Worm (Caenorhabditis elegans): ENCODE results near the gene him-5.
"Not testable (repeated sequence)": the region's sequence is repeated elsewhere in the genome, so short reads cannot be mapped to it uniquely, and the experiment has no call there.

Gene him-5

DNA sequence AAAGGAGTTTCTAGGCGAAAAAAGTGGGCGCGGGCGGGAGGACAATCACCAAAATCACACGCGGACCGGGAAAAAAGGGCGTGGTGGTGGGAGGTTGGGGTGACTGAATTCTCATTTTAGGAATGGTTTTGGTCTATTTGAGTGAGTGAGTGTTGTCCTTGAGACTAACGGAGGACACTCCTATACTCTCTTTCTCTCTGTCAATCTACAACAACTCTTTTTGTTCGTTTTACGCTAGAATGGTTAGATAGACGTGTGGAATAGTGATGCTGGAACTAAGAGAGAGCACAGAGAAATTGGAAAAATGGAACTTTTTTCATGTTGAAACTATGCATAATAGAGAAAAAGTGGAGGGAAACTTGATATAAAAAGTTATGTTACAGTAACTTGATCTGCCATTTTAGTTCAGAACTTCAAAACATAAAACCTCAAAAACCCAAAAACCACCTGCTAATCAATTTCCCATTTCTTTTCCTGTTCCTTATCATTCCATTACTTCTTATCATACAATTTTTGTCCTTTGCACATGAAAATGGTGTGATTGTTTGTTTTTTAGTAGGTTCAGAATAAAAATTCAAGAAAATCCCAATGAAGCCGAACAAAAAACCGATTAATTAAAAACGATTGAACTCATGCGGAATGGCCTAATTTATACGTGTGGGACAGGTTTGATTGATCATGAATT, 44.7 kb downstream of the him-5 start:
- TF ChIP-seq nhr-43 (tag; optimal IDR thresholded peaks at IDR 0.05; ENCODE audit: poor library complexity, severe bottlenecking) (no peak), pqm-1 (tag; optimal IDR thresholded peaks at IDR 0.05) (peak; percentile 85), nhr-23 (tag; optimal IDR thresholded peaks at IDR 0.05) (no peak), egl-27 (tag; optimal IDR thresholded peaks at IDR 0.05) (no peak), pha-4 (tag; optimal IDR thresholded peaks at IDR 0.05) (peak; percentile 10), elt-2 (tag; optimal IDR thresholded peaks at IDR 0.05) (peak; percentile 78), ceh-28 (tag; optimal IDR thresholded peaks at IDR 0.05) (no peak), ztf-11 (tag; optimal IDR thresholded peaks at IDR 0.05) (no peak), R02D3.7 (tag; optimal IDR thresholded peaks at IDR 0.05) (no peak), ztf-4 (tag; optimal IDR thresholded peaks at IDR 0.05) (no peak)

DNA sequence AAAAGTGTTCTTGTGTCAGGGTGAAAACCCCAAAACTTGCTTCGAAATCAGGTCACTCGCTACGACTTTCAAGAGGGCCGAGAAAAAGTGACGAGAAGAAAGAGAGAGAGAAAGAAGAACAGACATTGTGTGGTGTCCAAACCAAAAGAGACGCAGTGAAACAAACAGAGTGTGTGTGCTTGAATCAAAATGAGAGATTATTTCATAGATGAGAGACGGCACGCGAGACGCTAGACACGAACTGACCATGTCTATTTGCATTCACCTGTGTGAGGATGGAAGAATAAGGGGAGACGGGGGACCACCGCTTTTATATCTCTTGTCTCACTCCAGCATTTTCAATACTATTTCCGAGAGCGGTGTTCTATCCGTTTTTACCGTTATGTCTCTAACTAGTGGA, 45.9 kb downstream of the him-5 start:
- peak; percentile 93 for TF ChIP-seq pha-4 (tag; optimal IDR thresholded peaks at IDR 0.05)
- TF ChIP-seq ceh-9 (tag; optimal IDR thresholded peaks at IDR 0.05), result no peak
- TF ChIP-seq snpc-4 (tag; optimal IDR thresholded peaks at IDR 0.05), result peak; percentile 49
- TF ChIP-seq ceh-28 (tag; optimal IDR thresholded peaks at IDR 0.05), result peak; percentile 17
- no peak for TF ChIP-seq ceh-82 (tag; optimal IDR thresholded peaks at IDR 0.05)
- no peak for TF ChIP-seq zag-1 (tag; optimal IDR thresholded peaks at IDR 0.05)
- TF ChIP-seq nhr-237 (tag; optimal IDR thresholded peaks at IDR 0.05), result no peak
- no peak for TF ChIP-seq mml-1 (tag; optimal IDR thresholded peaks at IDR 0.05)
- TF ChIP-seq nfya-1 (tag; optimal IDR thresholded peaks at IDR 0.05; ENCODE audit: insufficient read depth), result peak; percentile 79
- no peak for TF ChIP-seq ztf-11 (tag; optimal IDR thresholded peaks at IDR 0.05)
- peak; percentile 33 for TF ChIP-seq nhr-43 (tag; optimal IDR thresholded peaks at IDR 0.05; ENCODE audit: poor library complexity, severe bottlenecking)
- no peak for TF ChIP-seq nhr-76 (tag; optimal IDR thresholded peaks at IDR 0.05)
- TF ChIP-seq nhr-28 (tag; optimal IDR thresholded peaks at IDR 0.05), result no peak
- TF ChIP-seq sea-2 (GFP tag; optimal IDR thresholded peaks at IDR 0.05), result no peak
- TF ChIP-seq nhr-12 (tag; optimal IDR thresholded peaks at IDR 0.05), result no peak
- TF ChIP-seq fos-1 (tag; optimal IDR thresholded peaks at IDR 0.05), result no peak
- peak; percentile 52 for TF ChIP-seq jun-1 (tag; optimal IDR thresholded peaks at IDR 0.05)
- no peak for TF ChIP-seq fkh-10 (GFP tag; optimal IDR thresholded peaks at IDR 0.05)
- TF ChIP-seq nhr-67 (tag; optimal IDR thresholded peaks at IDR 0.05), result no peak
- TF ChIP-seq ceh-16 (tag; optimal IDR thresholded peaks at IDR 0.05), result no peak
- TF ChIP-seq egl-5 (tag; optimal IDR thresholded peaks at IDR 0.05), result no peak
- TF ChIP-seq elt-2 (tag; optimal IDR thresholded peaks at IDR 0.05), result peak; percentile 55
- peak; percentile 90 for TF ChIP-seq nhr-23 (tag; optimal IDR thresholded peaks at IDR 0.05)
- peak in 1 of 3 experiments; percentile 18 for TF ChIP-seq elt-3 (tag; optimal IDR thresholded peaks at IDR 0.05)
- TF ChIP-seq mdl-1 (tag; optimal IDR thresholded peaks at IDR 0.05), result peak; percentile 62
- peak; percentile 77 for TF ChIP-seq nhr-25 (tag; optimal IDR thresholded peaks at IDR 0.05)
- TF ChIP-seq ztf-4 (tag; optimal IDR thresholded peaks at IDR 0.05), result no peak
- peak; percentile 1 for TF ChIP-seq tbx-2 (tag; optimal IDR thresholded peaks at IDR 0.05)
- peak; percentile 65 for TF ChIP-seq hmg-11 (tag; optimal IDR thresholded peaks at IDR 0.05)
- no peak for TF ChIP-seq R02D3.7 (tag; optimal IDR thresholded peaks at IDR 0.05)
- no peak for TF ChIP-seq ZK546.5 (tag; optimal IDR thresholded peaks at IDR 0.05)
- TF ChIP-seq egl-27 (tag; optimal IDR thresholded peaks at IDR 0.05), result peak; percentile 10
- TF ChIP-seq lsy-12 (tag; optimal IDR thresholded peaks at IDR 0.05), result peak; percentile 61
- peak; percentile 33 for TF ChIP-seq lin-15B (tag; optimal IDR thresholded peaks at IDR 0.05)
- no peak for TF ChIP-seq unc-62 (GFP tag; optimal IDR thresholded peaks at IDR 0.05)
- TF ChIP-seq lin-39 (tag; optimal IDR thresholded peaks at IDR 0.05), result peak; percentile 47
- no peak for TF ChIP-seq nhr-11 (tag; optimal IDR thresholded peaks at IDR 0.05)

DNA sequence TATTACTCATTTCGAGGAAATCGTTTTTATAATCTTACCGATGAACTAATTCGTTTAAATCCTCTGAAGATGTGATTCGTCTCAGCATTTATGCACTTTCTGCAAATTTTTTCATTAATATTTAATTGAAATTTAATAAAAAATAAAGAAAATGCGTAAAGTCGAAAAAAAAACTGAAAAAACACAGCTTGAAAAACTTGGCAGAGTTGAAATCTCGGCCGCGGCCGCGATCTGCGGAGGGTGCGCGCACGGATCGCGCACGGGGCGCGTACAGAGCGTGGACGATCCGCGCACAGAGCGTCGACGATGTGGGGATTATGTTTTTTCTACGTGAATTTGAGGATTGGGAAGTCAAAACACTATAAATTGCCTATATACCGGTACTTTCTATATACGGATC, 47.5 kb downstream of the him-5 start, which contains the start of gene AH10.4:
TSS of gene AH10.4 (minus strand) at position 101 of the 400 bp plus-strand sequence.
- TF ChIP-seq nhr-77, R02D3.7, hmg-11 (tag; optimal IDR thresholded peaks at IDR 0.05): not testable (repeated sequence)
